Fruit fly (Drosophila melanogaster): ENCODE measurements around the gene Efa6.

DNA sequence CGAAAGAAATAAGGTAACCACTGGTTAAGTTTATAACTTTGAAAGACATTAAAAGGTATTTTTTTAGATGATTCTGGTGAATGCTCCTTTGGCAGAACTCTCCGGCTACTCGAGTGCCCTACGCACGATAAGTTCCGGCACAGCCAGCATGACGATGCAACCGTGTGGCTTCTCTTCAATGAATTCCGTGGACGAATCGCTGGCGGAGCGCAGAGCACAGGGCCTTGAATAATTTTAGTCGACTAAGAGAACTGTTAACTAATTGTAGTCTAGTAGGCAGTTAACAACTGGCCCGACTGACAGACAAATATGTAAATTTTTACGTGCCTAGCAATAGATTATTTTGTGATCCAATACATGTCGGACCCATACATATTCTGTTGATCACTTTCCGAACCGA lies 28.7 kb downstream of the Efa6 start, which contains the start of gene CG31161:
- TF ChIP-seq Sin3A (optimal IDR thresholded peaks at IDR 0.05), result no peak
- TF ChIP-seq psq (optimal IDR thresholded peaks at IDR 0.05), result no peak

Measured in Kc167 (cell line).